Worm (Caenorhabditis elegans) whole organism, young adult: ENCODE data around the gene F20B6.9.

Experiments used
- B0035.1 ChIP-seq: sonication (generic microtip); optimal IDR thresholded peaks from 2 replicates; lab custom pipeline; 2016; ENCODE audit warnings: missing genetic modification characterization, mild to moderate bottlenecking, missing compliant biosample characterization, missing genotype, missing genetic modification reagents
- C06A6.2 ChIP-seq: fragments of 200-800 bp; sonication (Bioruptor generic); conservative IDR thresholded peaks from 2 replicates; pipeline ENCODE4 v1.3.6; 2022; ENCODE audit warnings: missing genetic modification characterization, missing compliant biosample characterization
- C17E4.6 ChIP-seq: fragments of 200-800 bp; sonication (Bioruptor generic); IDR thresholded peaks from 2 replicates; pipeline ENCODE4 v1.3.6; 2022; ENCODE audit warnings: missing genetic modification reagents, missing genetic modification characterization, missing compliant biosample characterization
- F23B12.7 ChIP-seq: sonication (generic microtip); optimal IDR thresholded peaks from 2 replicates; lab custom pipeline; 2017; ENCODE audit warnings: missing genetic modification characterization, mild to moderate bottlenecking, missing compliant biosample characterization, antibody characterized with exemption, moderate library complexity; ENCODE audit not compliant: insufficient read depth
- F33H1.4 ChIP-seq: fragments of 200-800 bp; sonication (Bioruptor generic); IDR thresholded peaks from 2 replicates; pipeline ENCODE4 v1.3.6; 2022; ENCODE audit warnings: missing genetic modification reagents, missing genetic modification characterization, missing compliant biosample characterization
- F37B4.10 ChIP-seq: fragments of 200-800 bp; sonication (Bioruptor generic); IDR thresholded peaks from 2 replicates; pipeline ENCODE4 v1.3.6; 2022; ENCODE audit warnings: missing genetic modification characterization, missing compliant biosample characterization
- F49E8.2 ChIP-seq: sonication (generic microtip); optimal IDR thresholded peaks from 3 replicates; lab custom pipeline; 2017; ENCODE audit warnings: missing genetic modification characterization, mild to moderate bottlenecking, missing compliant biosample characterization, antibody characterized with exemption, moderate library complexity; ENCODE audit not compliant: insufficient read depth
- F52B5.7 ChIP-seq: sonication (generic microtip); optimal IDR thresholded peaks from 2 replicates; lab custom pipeline; 2016; ENCODE audit warnings: mild to moderate bottlenecking, missing genetic modification characterization, missing compliant biosample characterization
- F57A8.1 ChIP-seq: fragments of 200-800 bp; sonication (Bioruptor generic); optimal IDR thresholded peaks from 2 replicates; lab custom pipeline; 2018; ENCODE audit warnings: mild to moderate bottlenecking, missing genetic modification characterization, moderate library complexity, missing compliant biosample characterization
- F57C9.4 ChIP-seq: sonication (generic microtip); optimal IDR thresholded peaks from 2 replicates; lab custom pipeline; 2017; ENCODE audit warnings: mild to moderate bottlenecking, missing genetic modification characterization, missing compliant biosample characterization
- K11D2.4 ChIP-seq: fragments of 200-800 bp; sonication (Bioruptor generic); IDR thresholded peaks from 2 replicates; pipeline ENCODE4 v1.3.6; 2022; ENCODE audit warnings: missing genetic modification reagents, missing genetic modification characterization, missing compliant biosample characterization
- T26A5.8 ChIP-seq: sonication (generic microtip); optimal IDR thresholded peaks from 2 replicates; lab custom pipeline; 2016; ENCODE audit warnings: missing genetic modification characterization, missing compliant biosample characterization
- Y95B8A.8 ChIP-seq: fragments of 200-800 bp; sonication (Bioruptor generic); IDR thresholded peaks from 2 replicates; pipeline ENCODE4 v1.3.6; 2022; ENCODE audit warnings: missing genetic modification reagents, missing genetic modification characterization, missing compliant biosample characterization
- ZK185.1 ChIP-seq: sonication (generic microtip); optimal IDR thresholded peaks from 2 replicates; lab custom pipeline; 2016; ENCODE audit warnings: mild to moderate bottlenecking, missing genetic modification characterization, missing compliant biosample characterization; ENCODE audit not compliant: poor library complexity, severe bottlenecking
- akir-1 ChIP-seq: fragments of 200-800 bp; sonication (Bioruptor generic); optimal IDR thresholded peaks from 2 replicates; lab custom pipeline; 2018; ENCODE audit warnings: mild to moderate bottlenecking, missing genetic modification characterization, moderate library complexity, missing compliant biosample characterization
- ama-1 ChIP-seq, 3 experiments: fragments of 150-350 bp in 1 of 3; sonication (generic microtip) in 2 of 3; optimal IDR thresholded peaks; 2 replicates each; lab custom pipeline; 2014 to 2018; ENCODE audit warnings: missing biosample characterization in 2 of 3, missing genetic modification characterization in 2 of 3, missing genetic modification reagents in 2 of 3
- attf-3 ChIP-seq: fragments of 200-800 bp; sonication (Bioruptor generic); conservative IDR thresholded peaks from 2 replicates; pipeline ENCODE4 v1.3.6; 2022; ENCODE audit warnings: missing genetic modification reagents, missing genetic modification characterization, missing compliant biosample characterization
- attf-6 ChIP-seq: fragments of 200-800 bp; sonication (Bioruptor generic); IDR thresholded peaks from 2 replicates; pipeline ENCODE4 v1.3.6; 2022; ENCODE audit warnings: missing genetic modification reagents, missing genetic modification characterization, missing compliant biosample characterization
- bed-1 ChIP-seq: fragments of 200-800 bp; sonication (Bioruptor generic); IDR thresholded peaks from 2 replicates; pipeline ENCODE4 v1.3.6; 2022; ENCODE audit warnings: missing genetic modification reagents, missing genetic modification characterization, missing compliant biosample characterization
- ccch-3 ChIP-seq: fragments of 200-800 bp; sonication (Bioruptor generic); optimal IDR thresholded peaks from 2 replicates; lab custom pipeline; 2018; ENCODE audit warnings: mild to moderate bottlenecking, missing genetic modification characterization, missing compliant biosample characterization
- ceh-27 ChIP-seq: fragments of 200-800 bp; sonication (Bioruptor generic); optimal IDR thresholded peaks from 2 replicates; lab custom pipeline; 2018; ENCODE audit warnings: mild to moderate bottlenecking, missing genetic modification characterization, moderate library complexity, missing compliant biosample characterization
- ceh-79 ChIP-seq: sonication (generic microtip); optimal IDR thresholded peaks from 2 replicates; lab custom pipeline; 2017; ENCODE audit warnings: mild to moderate bottlenecking, missing genetic modification characterization, missing compliant biosample characterization
- ceh-91 ChIP-seq: fragments of 200-800 bp; sonication (Bioruptor generic); IDR thresholded peaks from 2 replicates; pipeline ENCODE4 v1.3.6; 2022; ENCODE audit warnings: missing genetic modification reagents, missing genetic modification characterization, missing compliant biosample characterization
- dox-1 ChIP-seq: fragments of 200-800 bp; sonication (Bioruptor generic); IDR thresholded peaks from 2 replicates; pipeline ENCODE4 v1.3.6; 2022; ENCODE audit warnings: missing genetic modification reagents, missing genetic modification characterization, missing compliant biosample characterization
- egrh-3 ChIP-seq: fragments of 200-800 bp; sonication (Bioruptor generic); IDR thresholded peaks from 2 replicates; pipeline ENCODE4 v1.3.6; 2022; ENCODE audit warnings: missing genetic modification reagents, missing genetic modification characterization, missing compliant biosample characterization
- ets-4 ChIP-seq: fragments of 200-800 bp; sonication (Bioruptor generic); optimal IDR thresholded peaks from 2 replicates; lab custom pipeline; 2018; ENCODE audit warnings: mild to moderate bottlenecking, missing genetic modification characterization, missing compliant biosample characterization
- hsf-1 ChIP-seq: fragments of 200-800 bp; sonication (Bioruptor generic); IDR thresholded peaks from 2 replicates; pipeline ENCODE4 v1.3.6; 2022; ENCODE audit warnings: missing genetic modification reagents, missing genetic modification characterization, missing compliant biosample characterization
- lag-1 ChIP-seq: fragments of 200-800 bp; sonication (Bioruptor generic); IDR thresholded peaks from 2 replicates; pipeline ENCODE4 v1.3.6; 2022; ENCODE audit warnings: missing genetic modification reagents, missing genetic modification characterization, missing compliant biosample characterization
- let-526 ChIP-seq: fragments of 200-800 bp; sonication (Bioruptor generic); IDR thresholded peaks from 2 replicates; pipeline ENCODE4 v1.3.6; 2022; ENCODE audit warnings: missing genetic modification reagents, missing genetic modification characterization, missing compliant biosample characterization
- let-607 ChIP-seq, 2 experiments: fragments of 200-800 bp in 1 of 2; sonication (Bioruptor generic) in 1 of 2; sonication (generic microtip) in 1 of 2; optimal IDR thresholded peaks; 2 replicates each; lab custom pipeline; 2016 to 2018; ENCODE audit warnings: mild to moderate bottlenecking in 2 of 2, missing compliant biosample characterization in 2 of 2, missing genetic modification characterization in 2 of 2, moderate library complexity in 2 of 2, missing genotype in 1 of 2
- lin-26 ChIP-seq: fragments of 200-800 bp; sonication (Bioruptor generic); IDR thresholded peaks from 2 replicates; pipeline ENCODE4 v1.3.6; 2022; ENCODE audit warnings: missing genetic modification reagents, missing genetic modification characterization, missing compliant biosample characterization
- lin-35 ChIP-seq, 3 experiments: fragments of 150-350 bp in 2 of 3; sonication (generic microtip) in 1 of 3; optimal IDR thresholded peaks; 2 replicates each; lab custom pipeline; 2014 to 2018; ENCODE audit warnings: missing biosample characterization in 3 of 3, missing genetic modification characterization in 3 of 3, missing genetic modification reagents in 3 of 3
- madf-10 ChIP-seq: sonication (generic microtip); optimal IDR thresholded peaks from 2 replicates; lab custom pipeline; 2016; ENCODE audit warnings: mild to moderate bottlenecking, missing genetic modification characterization, missing compliant biosample characterization
- madf-3 ChIP-seq: fragments of 200-800 bp; sonication (Bioruptor generic); IDR thresholded peaks from 2 replicates; pipeline ENCODE4 v1.3.6; 2022; ENCODE audit warnings: missing genetic modification reagents, missing genetic modification characterization, missing compliant biosample characterization
- madf-6 ChIP-seq: fragments of 200-800 bp; sonication (Bioruptor generic); IDR thresholded peaks from 2 replicates; pipeline ENCODE4 v1.3.6; 2022; ENCODE audit warnings: missing genetic modification reagents, missing genetic modification characterization, missing compliant biosample characterization
- mel-28 ChIP-seq: sonication (generic microtip); optimal IDR thresholded peaks from 2 replicates; lab custom pipeline; 2016; ENCODE audit warnings: borderline replicate concordance, mild to moderate bottlenecking, missing genetic modification characterization, missing compliant biosample characterization
- nfya-2 ChIP-seq: fragments of 200-800 bp; sonication (Bioruptor generic); IDR thresholded peaks from 2 replicates; pipeline ENCODE4 v1.3.6; 2022; ENCODE audit warnings: missing genetic modification reagents, missing genetic modification characterization, missing compliant biosample characterization
- nhr-120 ChIP-seq: fragments of 200-800 bp; sonication (Bioruptor generic); IDR thresholded peaks from 2 replicates; pipeline ENCODE4 v1.3.6; 2022; ENCODE audit warnings: missing genetic modification characterization, missing compliant biosample characterization
- nhr-27 ChIP-seq: fragments of 200-800 bp; sonication (Bioruptor generic); optimal IDR thresholded peaks from 2 replicates; lab custom pipeline; 2018; ENCODE audit warnings: mild to moderate bottlenecking, missing genetic modification characterization, moderate library complexity, missing compliant biosample characterization
- nhr-80 ChIP-seq: sonication (generic microtip); optimal IDR thresholded peaks from 2 replicates; lab custom pipeline; 2016; ENCODE audit warnings: missing genetic modification characterization, missing compliant biosample characterization
- rpc-1 ChIP-seq, 2 experiments: fragments of 150-350 bp in 1 of 2; sonication (generic microtip) in 1 of 2; optimal IDR thresholded peaks; 2 replicates each; lab custom pipeline; 2014 to 2018; ENCODE audit warnings: missing biosample characterization in 1 of 2, missing genetic modification characterization in 1 of 2, missing genetic modification reagents in 1 of 2, missing genotype in 1 of 2
- sdz-38 ChIP-seq: sonication (generic microtip); optimal IDR thresholded peaks from 2 replicates; lab custom pipeline; 2016; ENCODE audit warnings: missing genotype, missing genetic modification characterization, missing compliant biosample characterization
- snpc-1.1 ChIP-seq: sonication (generic microtip); optimal IDR thresholded peaks from 2 replicates; lab custom pipeline; 2017; ENCODE audit warnings: missing genetic modification characterization, mild to moderate bottlenecking, missing compliant biosample characterization, antibody characterized with exemption, moderate library complexity, missing genotype, missing genetic modification reagents; ENCODE audit not compliant: insufficient read depth
- snpc-3.4 ChIP-seq: sonication (generic microtip); optimal IDR thresholded peaks from 2 replicates; lab custom pipeline; 2017; ENCODE audit warnings: missing genetic modification characterization, mild to moderate bottlenecking, missing compliant biosample characterization, antibody characterized with exemption, moderate library complexity, missing genotype, missing genetic modification reagents
- unc-130 ChIP-seq: sonication (generic microtip); optimal IDR thresholded peaks from 2 replicates; lab custom pipeline; 2016; ENCODE audit warnings: missing genetic modification reagents, missing genetic modification characterization, missing compliant biosample characterization
- zfh-2 ChIP-seq: fragments of 200-800 bp; sonication (Bioruptor generic); conservative IDR thresholded peaks from 2 replicates; pipeline ENCODE4 v1.3.6; 2022; ENCODE audit warnings: missing genetic modification reagents, missing genetic modification characterization, missing compliant biosample characterization
- ztf-26 ChIP-seq: sonication (generic microtip); optimal IDR thresholded peaks from 2 replicates; lab custom pipeline; 2017; ENCODE audit warnings: missing genetic modification characterization, missing compliant biosample characterization
- ztf-6 ChIP-seq: fragments of 200-800 bp; sonication (Bioruptor generic); IDR thresholded peaks from 2 replicates; pipeline ENCODE4 v1.3.6; 2022; ENCODE audit warnings: missing genetic modification reagents, missing genetic modification characterization, missing compliant biosample characterization

The F20B6.9 gene

ce11 chrX:4208495-4208894, 1.2 kb upstream of the F20B6.9 start (continued):
- no peak for TF ChIP-seq ama-1 (optimal IDR thresholded peaks at IDR 0.05; lab: Kevin White, UChicago)
- TF ChIP-seq ama-1 (GFP tag; optimal IDR thresholded peaks at IDR 0.05; lab: Kevin White, UChicago) = peak in 1 of 2 experiments; percentile 37
- no peak for TF ChIP-seq madf-10 (tag; lab: Kevin White, UChicago)
- TF ChIP-seq K11D2.4 (GFP tag; lab: Robert Waterston, UW) = peak; percentile 72
- 0 out of 2 replicates have a peak, but pooled peaks have one; percentile 9 for TF ChIP-seq lin-26 (GFP tag; lab: Robert Waterston, UW)
- TF ChIP-seq ccch-3 (GFP tag; lab: Kevin White, UChicago) = no peak
- no peak for TF ChIP-seq nfya-2 (GFP tag; lab: Robert Waterston, UW)
- no peak for TF ChIP-seq madf-6 (GFP tag; lab: Robert Waterston, UW)
- TF ChIP-seq nhr-120 = no peak
- peak; percentile 66 for TF ChIP-seq F23B12.7 (tag; lab: Kevin White, UChicago)
- TF ChIP-seq mel-28 (tag; lab: Kevin White, UChicago) = no peak
- TF ChIP-seq ceh-79 (tag; lab: Kevin White, UChicago) = no peak
- TF ChIP-seq snpc-1.1 (tag; lab: Kevin White, UChicago) = no peak
- TF ChIP-seq T26A5.8 = no peak
- peak; percentile 89 for TF ChIP-seq ZK185.1 (tag; lab: Kevin White, UChicago)
- TF ChIP-seq B0035.1 (tag; lab: Kevin White, UChicago) = no peak
- no peak for TF ChIP-seq attf-3 (GFP tag; lab: Robert Waterston, UW)
- no peak for TF ChIP-seq sdz-38 (tag; lab: Kevin White, UChicago)
- TF ChIP-seq attf-6 (GFP tag; lab: Robert Waterston, UW) = no peak
- no peak for TF ChIP-seq hsf-1
- TF ChIP-seq F49E8.2 = no peak
- TF ChIP-seq F37B4.10 (GFP tag; lab: Robert Waterston, UW) = no peak
- no peak for TF ChIP-seq madf-3 (GFP tag; lab: Robert Waterston, UW)
- TF ChIP-seq unc-130 (GFP tag; lab: Kevin White, UChicago) = no peak
- TF ChIP-seq bed-1 (GFP tag; lab: Robert Waterston, UW) = no peak
- no peak for TF ChIP-seq F57A8.1
- TF ChIP-seq lag-1 (GFP tag; lab: Robert Waterston, UW) = no peak
- TF ChIP-seq F33H1.4 (GFP tag; lab: Robert Waterston, UW) = no peak
- TF ChIP-seq egrh-3 = no peak
- no peak for TF ChIP-seq rpc-1 (optimal IDR thresholded peaks at IDR 0.05; lab: Kevin White, UChicago)
- TF ChIP-seq rpc-1 (tag; optimal IDR thresholded peaks at IDR 0.05; lab: Kevin White, UChicago) = no peak
- TF ChIP-seq nhr-80 = no peak
- no peak for TF ChIP-seq F52B5.7 (tag; lab: Kevin White, UChicago)
- TF ChIP-seq dox-1 = peak; percentile 11; the same call in 1 of the 2 replicates
- no peak for TF ChIP-seq zfh-2
- peak; percentile 36 for TF ChIP-seq ceh-27 (GFP tag; lab: Kevin White, UChicago)
- TF ChIP-seq C06A6.2 = peak; percentile 38; the same call in 1 of the 2 replicates
- no peak for TF ChIP-seq C17E4.6
- no peak for TF ChIP-seq ets-4 (GFP tag; lab: Kevin White, UChicago)
- TF ChIP-seq akir-1 (GFP tag; lab: Kevin White, UChicago) = peak; percentile 37
- no peak for TF ChIP-seq let-607 (tag; optimal IDR thresholded peaks at IDR 0.05; lab: Kevin White, UChicago)
- no peak for TF ChIP-seq ztf-26 (tag; lab: Kevin White, UChicago)
- no peak for TF ChIP-seq F57C9.4 (tag; lab: Kevin White, UChicago)
- TF ChIP-seq ceh-91 (GFP tag; lab: Robert Waterston, UW) = no peak
- no peak for TF ChIP-seq snpc-3.4 (tag; lab: Kevin White, UChicago)
- TF ChIP-seq ztf-6 (GFP tag; lab: Robert Waterston, UW) = no peak
- TF ChIP-seq nhr-27 = no peak
- no peak for TF ChIP-seq let-526 (GFP tag; lab: Robert Waterston, UW)
- peak in 1 of 3 experiments; percentile 94 for TF ChIP-seq lin-35 (GFP tag; optimal IDR thresholded peaks at IDR 0.05; lab: Kevin White, UChicago)
- TF ChIP-seq Y95B8A.8 (GFP tag; lab: Robert Waterston, UW) = no peak
